Fruit fly (Drosophila melanogaster): Measurements from ENCODE around the gene CG31955.

The CG31955 gene

DNA sequence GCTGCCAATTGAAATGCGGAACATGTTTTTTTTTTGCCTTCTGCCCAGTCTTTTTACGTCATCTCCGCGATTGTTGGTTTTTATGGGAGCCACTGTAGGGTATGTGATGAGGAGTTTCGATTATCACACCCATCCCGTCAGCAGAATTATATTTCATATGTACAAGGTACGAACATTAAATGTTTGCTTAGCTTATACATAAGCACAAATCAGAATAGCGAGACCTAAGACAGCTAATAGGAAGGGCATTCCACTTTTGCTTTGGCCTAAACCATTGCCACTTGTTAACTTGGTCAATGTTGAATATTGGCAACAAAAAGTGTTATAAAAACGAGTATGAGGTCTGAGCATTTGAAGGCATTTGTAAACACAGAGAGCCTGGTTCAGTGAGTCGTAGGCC lies 9.6 kb downstream of the CG31955 start, which contains the start of gene CG2816 (continued):
- no peak for TF ChIP-seq cg (GFP tag; optimal IDR thresholded peaks at IDR 0.05)
- TF ChIP-seq CG4282 (GFP tag; optimal IDR thresholded peaks at IDR 0.05) = peak; percentile 75
- TF ChIP-seq CG17568 (GFP tag; optimal IDR thresholded peaks at IDR 0.05) = no peak
- TF ChIP-seq dm (GFP tag; optimal IDR thresholded peaks at IDR 0.05) = no peak
- TF ChIP-seq CG33557 (GFP tag; optimal IDR thresholded peaks at IDR 0.05) = no peak
- no peak for TF ChIP-seq Dfd (GFP tag; optimal IDR thresholded peaks at IDR 0.05)
- TF ChIP-seq h (optimal IDR thresholded peaks at IDR 0.05) = no peak
- no peak for TF ChIP-seq CG8478 (optimal IDR thresholded peaks at IDR 0.05)
- 0 out of 3 replicates have a peak, but pooled peaks have one; percentile 18 for TF ChIP-seq C15 (GFP tag; IDR thresholded peaks at IDR 0.05)
- peak; percentile 78 for TF ChIP-seq sens (GFP tag)
- TF ChIP-seq Usf (GFP tag; optimal IDR thresholded peaks at IDR 0.05) = peak; percentile 72
- TF ChIP-seq CG6689 (GFP tag; IDR thresholded peaks at IDR 0.05) = 0 out of 2 replicates have a peak, but pooled peaks have one; percentile 35
- no peak for TF ChIP-seq trh (GFP tag; optimal IDR thresholded peaks at IDR 0.05)
- TF ChIP-seq stc (GFP tag; IDR thresholded peaks at IDR 0.05) = no peak
- TF ChIP-seq prd (optimal IDR thresholded peaks at IDR 0.05) = no peak
- TF ChIP-seq prd (GFP tag; IDR thresholded peaks at IDR 0.05) = no peak; the same call in 2 of the 3 replicates
- no peak for TF ChIP-seq bowl (GFP tag; IDR thresholded peaks at IDR 0.05)
- no peak for TF ChIP-seq Sry-β (GFP tag; optimal IDR thresholded peaks at IDR 0.05)
- peak; percentile 38 for TF ChIP-seq bcd (GFP tag; optimal IDR thresholded peaks at IDR 0.05)
- TF ChIP-seq oc (tag; optimal IDR thresholded peaks at IDR 0.05) = no peak
- peak; percentile 36 for TF ChIP-seq Fer2 (tag; optimal IDR thresholded peaks at IDR 0.05)
- no peak for TF ChIP-seq CG7987 (GFP tag; optimal IDR thresholded peaks at IDR 0.05)
- TF ChIP-seq CG4360 (GFP tag; IDR thresholded peaks at IDR 0.05) = no peak
- TF ChIP-seq CG9797 (GFP tag; optimal IDR thresholded peaks at IDR 0.05) = no peak
- TF ChIP-seq amos (GFP tag; IDR thresholded peaks at IDR 0.05; ENCODE audit: partially characterized antibody) = no peak
- peak; percentile 24; the same call in 1 of the 3 replicates for TF ChIP-seq CG14050 (GFP tag; IDR thresholded peaks at IDR 0.05)
- no peak for TF ChIP-seq nmo (GFP tag; optimal IDR thresholded peaks at IDR 0.05)
- peak; percentile 84 for TF ChIP-seq row (GFP tag; IDR thresholded peaks at IDR 0.05)
- peak; percentile 14 for TF ChIP-seq Hey (tag; optimal IDR thresholded peaks at IDR 0.05)
- no peak for TF ChIP-seq Awh (GFP tag; IDR thresholded peaks at IDR 0.05)
- no peak for TF ChIP-seq CG8388 (GFP tag; optimal IDR thresholded peaks at IDR 0.05)
- peak; percentile 37; the same call in 1 of the 2 replicates for TF ChIP-seq Poxn (GFP tag; IDR thresholded peaks at IDR 0.05)
- peak; percentile 70 for TF ChIP-seq CG32532 (GFP tag; IDR thresholded peaks at IDR 0.05)
- TF ChIP-seq NC2α (GFP tag; optimal IDR thresholded peaks at IDR 0.05) = no peak
- peak; percentile 64; the same call in 1 of the 3 replicates for TF ChIP-seq CG3726 (GFP tag; IDR thresholded peaks at IDR 0.05)
- TF ChIP-seq aop (GFP tag; IDR thresholded peaks at IDR 0.05) = no peak
- peak; percentile 16 for TF ChIP-seq CG9437 (GFP tag; optimal IDR thresholded peaks at IDR 0.05)
- TF ChIP-seq onecut (GFP tag; IDR thresholded peaks at IDR 0.05) = no peak
- TF ChIP-seq klu (GFP tag; IDR thresholded peaks at IDR 0.05) = peak; percentile 83
- TF ChIP-seq HmgZ (tag; optimal IDR thresholded peaks at IDR 0.05) = peak; percentile 40
- TF ChIP-seq Tbp (GFP tag; optimal IDR thresholded peaks at IDR 0.05) = no peak
- TF ChIP-seq D19A (tag; optimal IDR thresholded peaks at IDR 0.05) = no peak
- no peak for TF ChIP-seq CG1233 (GFP tag; optimal IDR thresholded peaks at IDR 0.05)
- no peak for TF ChIP-seq CG31224 (GFP tag; IDR thresholded peaks at IDR 0.05)
- no peak for TF ChIP-seq hbn (GFP tag; IDR thresholded peaks at IDR 0.05; ENCODE audit: partially characterized antibody)
- TF ChIP-seq gcm2 (GFP tag; optimal IDR thresholded peaks at IDR 0.05) = no peak
- TF ChIP-seq da (GFP tag; optimal IDR thresholded peaks at IDR 0.05) = no peak
- TF ChIP-seq mirr (GFP tag; optimal IDR thresholded peaks at IDR 0.05) = no peak
- TF ChIP-seq CG18011 (GFP tag; optimal IDR thresholded peaks at IDR 0.05) = peak; percentile 44
- peak; percentile 58 for TF ChIP-seq CG8944 (GFP tag; optimal IDR thresholded peaks at IDR 0.05)
- 0 out of 2 replicates have a peak, but pooled peaks have one; percentile 13 for TF ChIP-seq CG10321 (GFP tag; IDR thresholded peaks at IDR 0.05)
- no peak for TF ChIP-seq insv (GFP tag; optimal IDR thresholded peaks at IDR 0.05)
- no peak for TF ChIP-seq kni (GFP tag; optimal IDR thresholded peaks at IDR 0.05)

Data from whole organism, embryonic.